Fruit fly (Drosophila melanogaster) whole organism, embryonic: Measurements from ENCODE around the gene Rrp5.

Experiments
- Atf6 ChIP-seq: fragments of 200-800 bp; sonication (Bioruptor generic); IDR thresholded peaks from 2 replicates; pipeline ENCODE4 v1.3.6; 2022; ENCODE audit warnings: missing biosample characterization, missing genetic modification characterization
- CG10366 ChIP-seq: fragments of 200-800 bp; sonication (Bioruptor generic); IDR thresholded peaks from 2 replicates; pipeline ENCODE4 v1.3.6; 2022; ENCODE audit warnings: missing biosample characterization, missing genetic modification characterization
- CG11093 ChIP-seq: fragments of 200-800 bp; sonication (Bioruptor generic); IDR thresholded peaks from 3 replicates; pipeline ENCODE4 v1.3.6; 2022; ENCODE audit warnings: missing biosample characterization, missing genetic modification characterization
- CG12659 ChIP-seq: fragments of 200-800 bp; sonication (Bioruptor generic); optimal IDR thresholded peaks from 3 replicates; lab custom pipeline; 2017; ENCODE audit warnings: mild to moderate bottlenecking, missing biosample characterization, missing genetic modification reagents, missing genetic modification characterization
- CG13296 ChIP-seq: fragments of 200-800 bp; sonication (Bioruptor generic); optimal IDR thresholded peaks from 3 replicates; lab custom pipeline; 2018; ENCODE audit warnings: missing biosample characterization, mild to moderate bottlenecking, missing genetic modification characterization
- CG15011 ChIP-seq: fragments of 200-800 bp; sonication (Bioruptor generic); optimal IDR thresholded peaks from 3 replicates; lab custom pipeline; 2018; ENCODE audit warnings: missing biosample characterization, mild to moderate bottlenecking, missing genetic modification characterization
- CG16779 ChIP-seq: fragments of 200-800 bp; sonication (Bioruptor generic); IDR thresholded peaks from 2 replicates; pipeline ENCODE4 v1.3.6; 2022; ENCODE audit warnings: missing biosample characterization, missing genetic modification characterization
- CG32532 ChIP-seq: fragments of 200-800 bp; sonication (Bioruptor generic); IDR thresholded peaks from 2 replicates; pipeline ENCODE4 v1.3.6; 2022; ENCODE audit warnings: missing biosample characterization, missing genetic modification characterization
- CG34376 ChIP-seq: fragments of 200-800 bp; sonication (Bioruptor generic); optimal IDR thresholded peaks from 2 replicates; lab custom pipeline; 2018; ENCODE audit warnings: missing biosample characterization, mild to moderate bottlenecking, missing genetic modification characterization
- CG43689 ChIP-seq: fragments of 200-800 bp; sonication (Bioruptor generic); IDR thresholded peaks from 2 replicates; pipeline ENCODE4 v1.3.6; 2022; ENCODE audit warnings: missing biosample characterization, missing genetic modification characterization
- CG4707 ChIP-seq: fragments of 200-800 bp; sonication (Bioruptor generic); optimal IDR thresholded peaks from 2 replicates; lab custom pipeline; 2018; ENCODE audit warnings: missing biosample characterization, mild to moderate bottlenecking, missing genetic modification characterization, moderate library complexity
- CG4820 ChIP-seq: fragments of 200-800 bp; sonication (Bioruptor generic); optimal IDR thresholded peaks from 3 replicates; lab custom pipeline; 2016; ENCODE audit warnings: missing biosample characterization, missing genetic modification characterization
- CG7786 ChIP-seq: fragments of 200-800 bp; sonication (Bioruptor generic); optimal IDR thresholded peaks from 2 replicates; lab custom pipeline; 2016; ENCODE audit warnings: missing biosample characterization, missing genetic modification characterization
- CG8089 ChIP-seq: fragments of 200-800 bp; sonication (Bioruptor generic); optimal IDR thresholded peaks from 3 replicates; lab custom pipeline; 2016; ENCODE audit warnings: missing biosample characterization, missing genetic modification characterization
- CG8359 ChIP-seq: fragments of 200-800 bp; sonication (Bioruptor generic); optimal IDR thresholded peaks from 2 replicates; lab custom pipeline; 2017; ENCODE audit warnings: missing biosample characterization, mild to moderate bottlenecking, missing genetic modification characterization, borderline replicate concordance
- CkIIα-i1 ChIP-seq: fragments of 200-800 bp; sonication (Bioruptor generic); IDR thresholded peaks from 2 replicates; pipeline ENCODE4 v1.3.6; 2022; ENCODE audit warnings: missing biosample characterization, missing genetic modification characterization
- Dad ChIP-seq: fragments of 200-800 bp; sonication (Bioruptor generic); optimal IDR thresholded peaks from 3 replicates; lab custom pipeline; 2016; ENCODE audit warnings: missing biosample characterization, missing genetic modification characterization
- Eip74EF ChIP-seq, 2 experiments: fragments of 200-800 bp in 1 of 2; fragments of >200 bp in 1 of 2; sonication (Bioruptor generic) in 1 of 2; optimal IDR thresholded peaks; 2 replicates each; lab custom pipeline; 2017 to 2019; ENCODE audit warnings: missing biosample characterization in 2 of 2, missing genetic modification characterization in 2 of 2, mild to moderate bottlenecking in 1 of 2, moderate library complexity in 1 of 2
- Fer3 ChIP-seq: fragments of 200-800 bp; sonication (Bioruptor generic); optimal IDR thresholded peaks from 2 replicates; lab custom pipeline; 2018; ENCODE audit warnings: missing biosample characterization, mild to moderate bottlenecking, missing genetic modification characterization, moderate library complexity
- GATAe ChIP-seq: fragments of 200-800 bp; sonication (Bioruptor generic); conservative IDR thresholded peaks from 2 replicates; pipeline ENCODE4 v1.3.6; 2022; ENCODE audit warnings: missing biosample characterization, missing genetic modification characterization
- H2.0 ChIP-seq: fragments of 200-800 bp; sonication (Bioruptor generic); IDR thresholded peaks from 2 replicates; pipeline ENCODE4 v1.3.6; 2022; ENCODE audit warnings: missing biosample characterization, missing genetic modification characterization
- HLH4C ChIP-seq: fragments of 200-800 bp; sonication (Bioruptor generic); IDR thresholded peaks from 3 replicates; pipeline ENCODE4 v1.3.6; 2022; ENCODE audit warnings: missing biosample characterization, missing genetic modification characterization; ENCODE audit not compliant: partially characterized antibody
- HmgD ChIP-seq: fragments of 200-800 bp; sonication (Bioruptor generic); optimal IDR thresholded peaks from 3 replicates; lab custom pipeline; 2016; ENCODE audit warnings: missing biosample characterization, missing genetic modification characterization
- HmgZ ChIP-seq: fragments of 200-800 bp; sonication (Bioruptor generic); optimal IDR thresholded peaks from 2 replicates; lab custom pipeline; 2018; ENCODE audit warnings: missing biosample characterization, mild to moderate bottlenecking, missing genetic modification characterization
- Lim3 ChIP-seq: fragments of 200-800 bp; sonication (Bioruptor generic); IDR thresholded peaks from 2 replicates; pipeline ENCODE4 v1.3.6; 2022; ENCODE audit warnings: missing biosample characterization, missing genetic modification characterization
- Mad ChIP-seq: fragments of 200-800 bp; sonication (Bioruptor generic); optimal IDR thresholded peaks from 2 replicates; lab custom pipeline; 2016; ENCODE audit warnings: missing biosample characterization, missing genetic modification characterization
- NC2β ChIP-seq: fragments of 200-800 bp; sonication (Bioruptor generic); optimal IDR thresholded peaks from 2 replicates; lab custom pipeline; 2016; ENCODE audit warnings: missing biosample characterization, missing genetic modification characterization
- Neu2 ChIP-seq: fragments of 200-800 bp; sonication (Bioruptor generic); optimal IDR thresholded peaks from 3 replicates; lab custom pipeline; 2016; ENCODE audit warnings: missing biosample characterization, missing genetic modification characterization, borderline replicate concordance
- PHDP ChIP-seq: fragments of 200-800 bp; sonication (Bioruptor generic); optimal IDR thresholded peaks from 3 replicates; lab custom pipeline; 2018; ENCODE audit warnings: missing biosample characterization, mild to moderate bottlenecking, missing genetic modification characterization, moderate library complexity
- Poxn ChIP-seq: fragments of 200-800 bp; sonication (Bioruptor generic); IDR thresholded peaks from 2 replicates; pipeline ENCODE4 v1.3.6; 2022; ENCODE audit warnings: missing biosample characterization, missing genetic modification characterization
- btn ChIP-seq: fragments of 200-800 bp; sonication (Bioruptor generic); optimal IDR thresholded peaks from 2 replicates; lab custom pipeline; 2016; ENCODE audit warnings: missing biosample characterization, missing genetic modification characterization
- fd96Cb ChIP-seq: fragments of 200-800 bp; sonication (Bioruptor generic); optimal IDR thresholded peaks from 2 replicates; lab custom pipeline; 2018; ENCODE audit warnings: missing biosample characterization, mild to moderate bottlenecking, missing genetic modification characterization, moderate library complexity
- ken ChIP-seq: fragments of 200-800 bp; sonication (Bioruptor generic); IDR thresholded peaks from 3 replicates; pipeline ENCODE4 v1.3.6; 2022; ENCODE audit warnings: missing biosample characterization, missing genetic modification characterization
- lab ChIP-seq: fragments of 200-800 bp; sonication (Bioruptor generic); optimal IDR thresholded peaks from 3 replicates; lab custom pipeline; 2017; ENCODE audit warnings: missing biosample characterization, missing genetic modification characterization, mild to moderate bottlenecking, moderate library complexity, missing genetic modification reagents
- mirr ChIP-seq: fragments of 200-800 bp; sonication (Bioruptor generic); optimal IDR thresholded peaks from 3 replicates; lab custom pipeline; 2018; ENCODE audit warnings: missing biosample characterization, mild to moderate bottlenecking, missing genetic modification characterization
- nom ChIP-seq: fragments of 200-800 bp; sonication (Bioruptor generic); optimal IDR thresholded peaks from 2 replicates; lab custom pipeline; 2017; ENCODE audit warnings: missing biosample characterization, missing genetic modification characterization, mild to moderate bottlenecking, moderate library complexity, missing genetic modification reagents
- psq ChIP-seq: fragments of 200-800 bp; sonication (Bioruptor generic); optimal IDR thresholded peaks from 2 replicates; lab custom pipeline; 2017; ENCODE audit warnings: missing biosample characterization, missing genetic modification characterization
- slp2 ChIP-seq: fragments of 200-800 bp; sonication (Bioruptor generic); optimal IDR thresholded peaks from 2 replicates; lab custom pipeline; 2016; ENCODE audit warnings: missing biosample characterization, missing genetic modification characterization
- usp ChIP-seq: fragments of >200 bp; optimal IDR thresholded peaks from 2 replicates; lab custom pipeline; 2017; ENCODE audit warnings: missing biosample characterization, missing genetic modification characterization

Rrp5 gene

dm6 chr3R:24375561-24375960, 42.4 kb upstream of the Rrp5 start, which contains the start of gene CG17781:
Gene CG17781, minus strand, starts transcription at chr3R:24375661.
- TF ChIP-seq PHDP (tag; lab: Kevin White, UChicago) (no peak), HmgZ (tag; lab: Kevin White, UChicago) (no peak), NC2β (no peak), CG34376 (no peak), CG43689 (GFP tag; lab: Robert Waterston, UW) (no peak), usp (GFP tag; lab: Kevin White, UChicago) (no peak), Mad (GFP tag; lab: Kevin White, UChicago) (no peak), CG8089 (no peak), CG15011 (GFP tag; lab: Kevin White, UChicago) (no peak), lab (GFP tag; lab: Kevin White, UChicago) (no peak), CG8359 (no peak), CG4707 (GFP tag; lab: Kevin White, UChicago) (no peak), Poxn (GFP tag; lab: Robert Waterston, UW) (no peak), psq (GFP tag; lab: Kevin White, UChicago) (no peak), CG7786 (GFP tag; lab: Kevin White, UChicago) (no peak), CG13296 (GFP tag; lab: Kevin White, UChicago) (no peak), CG10366 (GFP tag; lab: Robert Waterston, UW) (no peak)

DNA sequence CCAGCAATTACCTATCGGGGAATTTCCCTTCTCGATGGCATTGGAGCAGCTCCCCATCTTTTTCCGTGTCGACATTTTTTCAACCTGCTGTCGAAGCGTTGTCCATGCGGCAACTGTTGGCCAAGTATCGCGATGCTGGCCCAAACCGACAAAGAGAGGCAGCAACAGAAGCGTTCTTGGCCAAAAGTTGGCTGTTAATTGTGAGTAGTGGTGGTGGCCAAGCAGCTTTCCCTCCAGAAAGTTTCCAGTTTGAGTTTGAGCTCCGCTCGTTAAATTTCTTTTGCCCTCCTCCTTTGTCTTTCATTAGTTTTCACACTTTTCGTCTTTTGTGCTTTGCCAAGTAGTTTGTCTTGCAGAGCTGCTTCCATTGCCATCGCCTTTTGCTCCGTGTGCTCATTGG, 39.5 kb upstream of the Rrp5 start, which contains the start of gene CG17782:
CG17782 (minus strand) TSS at position 101 of the 400 bp plus-strand sequence.
- TF ChIP-seq mirr: no peak
- TF ChIP-seq Lim3: no peak
- no peak for TF ChIP-seq Dad (GFP tag; lab: Kevin White, UChicago)
- TF ChIP-seq nom: no peak
- TF ChIP-seq Eip74EF (GFP tag; optimal IDR thresholded peaks at IDR 0.05; lab: Kevin White, UChicago): no peak
- TF ChIP-seq HmgD (GFP tag; lab: Kevin White, UChicago): no peak
- no peak for TF ChIP-seq CG12659 (GFP tag; lab: Kevin White, UChicago)
- no peak for TF ChIP-seq ken (GFP tag; lab: Robert Waterston, UW)
- no peak for TF ChIP-seq Neu2
- no peak for TF ChIP-seq slp2 (GFP tag; lab: Kevin White, UChicago)
- TF ChIP-seq GATAe (GFP tag; lab: Robert Waterston, UW): no peak
- TF ChIP-seq CG16779 (GFP tag; lab: Robert Waterston, UW): no peak
- TF ChIP-seq CG32532 (GFP tag; lab: Robert Waterston, UW): no peak
- TF ChIP-seq btn (GFP tag; lab: Kevin White, UChicago): no peak
- TF ChIP-seq Fer3 (tag; lab: Kevin White, UChicago): no peak

- TF ChIP-seq H2.0 (no peak), CkIIα-i1 (GFP tag; lab: Robert Waterston, UW) (no peak), fd96Cb (tag; lab: Kevin White, UChicago) (no peak), CG11093 (GFP tag; lab: Robert Waterston, UW) (no peak), CG4820 (no peak), Atf6 (GFP tag; lab: Robert Waterston, UW) (no peak), HLH4C (GFP tag; lab: Robert Waterston, UW) (no peak)
Observed at dm6 chr3R:24369268-24369667, 36.2 kb upstream of the Rrp5 start, which contains the start of gene CG13614. Gene CG13614, plus strand, starts transcription at chr3R:24369568.
